Worm (Caenorhabditis elegans) whole organism, L2 larva: ENCODE measurements around the gene fbxb-64.
"Not testable (repeated sequence)": the region's sequence is repeated elsewhere in the genome, so short reads cannot be mapped to it uniquely, and the experiment has no call there.

Experiments used
- C34F6.9 ChIP-seq: fragments of 150-350 bp; optimal IDR thresholded peaks from 2 replicates; lab custom pipeline; 2014; ENCODE audit warnings: missing biosample characterization, missing genetic modification characterization
- F13H6.1 ChIP-seq: sonication (generic microtip); optimal IDR thresholded peaks from 2 replicates; lab custom pipeline; 2016; ENCODE audit warnings: missing genetic modification characterization, missing compliant biosample characterization
- R02D3.7 ChIP-seq: fragments of 150-350 bp; optimal IDR thresholded peaks from 2 replicates; lab custom pipeline; 2014; ENCODE audit warnings: missing biosample characterization, missing genetic modification characterization
- Y55F3AM.14 ChIP-seq: fragments of 200-800 bp; sonication (Bioruptor generic); optimal IDR thresholded peaks from 2 replicates; lab custom pipeline; 2018; ENCODE audit warnings: mild to moderate bottlenecking, missing genetic modification characterization, missing compliant biosample characterization
- ZK546.5 ChIP-seq: sonication (generic microtip); optimal IDR thresholded peaks from 2 replicates; lab custom pipeline; 2017; ENCODE audit warnings: missing biosample characterization, missing genetic modification characterization
- aly-2 ChIP-seq: fragments of 150-350 bp; optimal IDR thresholded peaks from 2 replicates; lab custom pipeline; 2014; ENCODE audit warnings: missing biosample characterization, missing genetic modification characterization
- ama-1 ChIP-seq: fragments of 150-350 bp; optimal IDR thresholded peaks from 2 replicates; lab custom pipeline; 2018; ENCODE audit warnings: inconsistent platforms
- blmp-1 ChIP-seq: sonication (generic microtip); optimal IDR thresholded peaks from 2 replicates; lab custom pipeline; 2017; ENCODE audit warnings: missing genetic modification characterization, mild to moderate bottlenecking, missing compliant biosample characterization, antibody characterized with exemption, moderate library complexity; ENCODE audit not compliant: insufficient read depth
- ceh-16 ChIP-seq: fragments of 150-350 bp; optimal IDR thresholded peaks from 2 replicates; lab custom pipeline; 2014; ENCODE audit warnings: missing biosample characterization, missing genetic modification characterization
- crh-2 ChIP-seq: sonication (generic microtip); optimal IDR thresholded peaks from 2 replicates; lab custom pipeline; 2017; ENCODE audit warnings: missing biosample characterization, missing genetic modification characterization
- dmd-4 ChIP-seq: sonication (generic microtip); optimal IDR thresholded peaks from 2 replicates; lab custom pipeline; 2017; ENCODE audit warnings: missing biosample characterization, missing genetic modification characterization
- egl-27 ChIP-seq: sonication (generic microtip); optimal IDR thresholded peaks from 3 replicates; lab custom pipeline; 2017; ENCODE audit warnings: missing biosample characterization, missing genetic modification reagents, missing genetic modification characterization
- elt-3 ChIP-seq: sonication (generic microtip); optimal IDR thresholded peaks from 2 replicates; lab custom pipeline; 2017; ENCODE audit warnings: missing biosample characterization, missing genetic modification characterization
- fos-1 ChIP-seq: fragments of 150-350 bp; optimal IDR thresholded peaks from 2 replicates; lab custom pipeline; 2014; ENCODE audit warnings: missing biosample characterization, missing genetic modification characterization
- lin-11 ChIP-seq: fragments of 150-350 bp; sonication (generic microtip); optimal IDR thresholded peaks from 2 replicates; lab custom pipeline; 2014; ENCODE audit warnings: missing biosample characterization, missing genetic modification characterization, inconsistent platforms, mixed read lengths
- lin-13 ChIP-seq: fragments of 150-350 bp; optimal IDR thresholded peaks from 2 replicates; lab custom pipeline; 2014; ENCODE audit warnings: missing biosample characterization, missing genetic modification reagents, missing genetic modification characterization
- lin-39 ChIP-seq: fragments of 150-350 bp; optimal IDR thresholded peaks from 2 replicates; lab custom pipeline; 2014; ENCODE audit warnings: missing biosample characterization, missing genetic modification reagents, missing genetic modification characterization
- lsy-2 ChIP-seq, 2 experiments: fragments of 150-350 bp in 1 of 2; sonication (generic microtip) in 1 of 2; optimal IDR thresholded peaks; 2 replicates each; lab custom pipeline; 2014 to 2017; ENCODE audit warnings: missing biosample characterization in 2 of 2, missing genetic modification characterization in 2 of 2
- mab-5 ChIP-seq: fragments of 150-350 bp; optimal IDR thresholded peaks from 2 replicates; lab custom pipeline; 2014; ENCODE audit warnings: missing biosample characterization, missing genetic modification characterization
- mbf-1 ChIP-seq: sonication (generic microtip); optimal IDR thresholded peaks from 2 replicates; lab custom pipeline; 2017; ENCODE audit warnings: missing biosample characterization, missing genetic modification characterization
- mdl-1 ChIP-seq, 2 experiments: fragments of 150-350 bp in 1 of 2; sonication (generic microtip) in 1 of 2; optimal IDR thresholded peaks; 2 replicates each; lab custom pipeline; 2017; ENCODE audit warnings: missing biosample characterization in 2 of 2, missing genetic modification characterization in 2 of 2
- nhr-10 ChIP-seq: sonication (generic microtip); optimal IDR thresholded peaks from 2 replicates; lab custom pipeline; 2017; ENCODE audit warnings: missing biosample characterization, missing genetic modification characterization
- nhr-11 ChIP-seq: fragments of 150-350 bp; optimal IDR thresholded peaks from 2 replicates; lab custom pipeline; 2014; ENCODE audit warnings: missing biosample characterization, missing genetic modification characterization
- nhr-12 ChIP-seq: fragments of 150-350 bp; optimal IDR thresholded peaks from 2 replicates; lab custom pipeline; 2014; ENCODE audit warnings: missing biosample characterization, missing genetic modification characterization
- nhr-21 ChIP-seq: fragments of 150-350 bp; optimal IDR thresholded peaks from 2 replicates; lab custom pipeline; 2014; ENCODE audit warnings: missing biosample characterization, missing genetic modification characterization
- nhr-237 ChIP-seq: fragments of 150-350 bp; optimal IDR thresholded peaks from 2 replicates; lab custom pipeline; 2014; ENCODE audit warnings: missing biosample characterization, missing genetic modification characterization
- nhr-25 ChIP-seq: fragments of 150-350 bp; sonication (generic microtip); optimal IDR thresholded peaks from 3 replicates; lab custom pipeline; 2014; ENCODE audit warnings: missing biosample characterization, missing genetic modification characterization
- nhr-6 ChIP-seq: fragments of 150-350 bp; optimal IDR thresholded peaks from 2 replicates; lab custom pipeline; 2014; ENCODE audit warnings: missing biosample characterization, missing genetic modification characterization
- nhr-77 ChIP-seq: fragments of 150-350 bp; optimal IDR thresholded peaks from 2 replicates; lab custom pipeline; 2014; ENCODE audit warnings: missing biosample characterization, missing genetic modification characterization
- sem-4 ChIP-seq: fragments of 150-350 bp; optimal IDR thresholded peaks from 2 replicates; lab custom pipeline; 2014; ENCODE audit warnings: missing biosample characterization, missing genetic modification reagents, missing genetic modification characterization
- skn-1 ChIP-seq: sonication (generic microtip); optimal IDR thresholded peaks from 2 replicates; lab custom pipeline; 2017; ENCODE audit warnings: missing biosample characterization, missing genetic modification characterization
- sma-3 ChIP-seq: sonication (generic microtip); optimal IDR thresholded peaks from 2 replicates; lab custom pipeline; 2016; ENCODE audit warnings: missing genetic modification reagents, missing genetic modification characterization, missing compliant biosample characterization
- sma-9 ChIP-seq, 2 experiments: fragments of 150-350 bp in 1 of 2; sonication (generic microtip) in 1 of 2; optimal IDR thresholded peaks; 2 replicates each; lab custom pipeline; 2014 to 2016; ENCODE audit warnings: missing genetic modification characterization in 2 of 2, mild to moderate bottlenecking in 1 of 2, missing biosample characterization in 1 of 2, missing compliant biosample characterization in 1 of 2, missing genetic modification reagents in 1 of 2, moderate library complexity in 1 of 2
- unc-39 ChIP-seq: fragments of 150-350 bp; optimal IDR thresholded peaks from 2 replicates; lab custom pipeline; 2014; ENCODE audit warnings: missing biosample characterization, missing genetic modification characterization
- zag-1 ChIP-seq: fragments of 150-350 bp; optimal IDR thresholded peaks from 2 replicates; lab custom pipeline; 2014; ENCODE audit warnings: missing biosample characterization, missing genetic modification characterization
- ztf-1 ChIP-seq: fragments of 200-800 bp; sonication (Bioruptor generic); conservative IDR thresholded peaks from 2 replicates; pipeline ENCODE4 v1.3.6; 2022; ENCODE audit warnings: missing genetic modification characterization, missing compliant biosample characterization
- ztf-11 ChIP-seq: sonication (generic microtip); optimal IDR thresholded peaks from 2 replicates; lab custom pipeline; 2017; ENCODE audit warnings: missing biosample characterization, missing genetic modification characterization

Gene fbxb-64

DNA sequence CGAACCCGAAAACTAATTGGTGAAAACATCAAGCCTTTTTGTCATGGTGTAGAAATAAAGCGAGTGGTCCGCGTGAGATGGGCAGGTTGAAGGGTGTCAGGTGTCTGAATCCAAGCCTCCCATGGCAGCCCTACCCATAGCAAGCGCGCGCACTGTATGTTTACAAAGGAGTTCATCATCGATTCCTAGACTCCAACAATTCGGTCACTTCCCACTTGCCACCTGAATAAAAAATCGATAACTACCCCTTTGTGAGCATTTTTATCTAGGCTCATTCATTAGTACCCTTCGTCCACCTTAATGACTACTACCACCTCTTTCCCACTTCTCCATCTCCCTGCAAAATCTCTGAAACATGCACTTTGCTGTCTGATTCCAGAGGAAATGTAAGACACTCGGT, at the start of gene fbxb-64:
TSS of gene fbxb-64 (plus strand) at position 301 of the 400 bp plus-strand sequence.
- TF ChIP-seq mdl-1 (tag; optimal IDR thresholded peaks at IDR 0.05; lab: Kevin White, UChicago) (no peak), elt-3 (tag; lab: Kevin White, UChicago) (no peak), mbf-1 (tag; lab: Kevin White, UChicago) (no peak), aly-2 (no peak), lin-13 (GFP tag; lab: Kevin White, UChicago) (no peak), sma-9 (GFP tag; optimal IDR thresholded peaks at IDR 0.05; lab: Kevin White, UChicago) (no peak), sma-9 (tag; optimal IDR thresholded peaks at IDR 0.05; lab: Kevin White, UChicago) (no peak), R02D3.7 (tag; lab: Kevin White, UChicago) (no peak), F13H6.1 (tag; lab: Kevin White, UChicago) (no peak), nhr-11 (tag; lab: Kevin White, UChicago) (no peak), lin-39 (no peak), C34F6.9 (no peak), crh-2 (tag; lab: Kevin White, UChicago) (no peak), nhr-25 (no peak), nhr-237 (tag; lab: Kevin White, UChicago) (no peak), ama-1 (lab: Kevin White, UChicago) (no peak), ztf-11 (tag; lab: Kevin White, UChicago) (no peak)

ce11 chrV:19264148-19264547, 48.9 kb upstream of the fbxb-64 start, which contains the start of gene F21D9.1:
TSS of gene F21D9.1 (plus strand) at chrV:19264448.
- not testable (repeated sequence) for TF ChIP-seq ZK546.5 (tag; lab: Kevin White, UChicago); nhr-21 (tag; lab: Kevin White, UChicago); zag-1

DNA sequence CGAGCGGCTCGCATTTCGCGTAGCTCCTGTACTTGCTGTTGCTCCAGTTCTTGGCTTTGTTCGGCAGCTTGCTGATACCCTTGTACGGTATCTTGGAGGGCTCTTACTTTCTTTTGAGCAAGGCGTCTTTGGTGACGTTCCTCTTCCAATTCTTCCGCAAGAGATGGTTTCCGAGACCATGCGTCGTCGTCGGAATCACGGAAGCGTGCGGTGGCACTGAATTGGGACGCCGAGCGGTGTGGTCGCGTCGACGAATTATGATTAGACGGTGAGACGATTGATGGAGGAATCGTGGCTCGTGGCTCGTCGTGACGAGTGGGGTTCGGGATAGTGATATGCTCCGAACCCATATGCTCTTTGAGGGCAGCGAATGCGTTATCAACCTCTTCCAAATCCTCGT, 36.7 kb upstream of the fbxb-64 start:
- no peak for TF ChIP-seq nhr-6
- TF ChIP-seq lin-11 (tag; lab: Kevin White, UChicago), result no peak
- TF ChIP-seq unc-39 (tag; lab: Kevin White, UChicago), result no peak
- no peak for TF ChIP-seq elt-3 (tag; lab: Kevin White, UChicago)
- TF ChIP-seq ceh-16 (tag; lab: Kevin White, UChicago), result no peak

ce11 chrV:19278488-19278887, 34.6 kb upstream of the fbxb-64 start:
- TF ChIP-seq sem-4 (tag; lab: Kevin White, UChicago) (no peak), skn-1 (tag; lab: Kevin White, UChicago) (no peak), egl-27 (tag; lab: Kevin White, UChicago) (no peak), lsy-2 (tag; optimal IDR thresholded peaks at IDR 0.05; lab: Kevin White, UChicago) (no peak), dmd-4 (no peak), zag-1 (no peak)

ce11 chrV:19279888-19280287, 33.2 kb upstream of the fbxb-64 start, which contains the start of gene F21D9.8:
TSS of gene F21D9.8 (minus strand) at chrV:19279988.
- TF ChIP-seq Y55F3AM.14 (GFP tag; lab: Kevin White, UChicago) (no peak), blmp-1 (tag; lab: Kevin White, UChicago) (no peak), nhr-11 (tag; lab: Kevin White, UChicago) (no peak), lin-13 (GFP tag; lab: Kevin White, UChicago) (no peak), sma-3 (no peak), ztf-1 (GFP tag; lab: Robert Waterston, UW) (no peak), R02D3.7 (tag; lab: Kevin White, UChicago) (no peak), nhr-10 (tag; lab: Kevin White, UChicago) (no peak)

ce11 chrV:19282314-19282713, 30.8 kb upstream of the fbxb-64 start, which contains the start of gene fbxb-117:
TSS of gene fbxb-117 (plus strand) at chrV:19282614.
- TF ChIP-seq fos-1 (tag; lab: Kevin White, UChicago) (no peak), nhr-77 (tag; lab: Kevin White, UChicago) (no peak), nhr-21 (tag; lab: Kevin White, UChicago) (no peak), skn-1 (tag; lab: Kevin White, UChicago) (no peak), Y55F3AM.14 (GFP tag; lab: Kevin White, UChicago) (no peak), mab-5 (tag; lab: Kevin White, UChicago) (no peak), lin-11 (tag; lab: Kevin White, UChicago) (no peak), lin-39 (no peak), sma-3 (no peak), nhr-25 (no peak), mdl-1 (tag; optimal IDR thresholded peaks at IDR 0.05; lab: Kevin White, UChicago) (no peak), ceh-16 (tag; lab: Kevin White, UChicago) (no peak), mbf-1 (tag; lab: Kevin White, UChicago) (no peak), zag-1 (no peak), nhr-12 (tag; lab: Kevin White, UChicago) (no peak), ama-1 (lab: Kevin White, UChicago) (no peak)
